Fruit fly (Drosophila melanogaster) whole organism, embryonic: ENCODE data around the gene CG7924.

Experiments used
- Antp ChIP-seq: fragments of 200-800 bp; sonication (Bioruptor generic); optimal IDR thresholded peaks from 3 replicates; lab custom pipeline; 2016; ENCODE audit warnings: missing biosample characterization, missing genetic modification characterization
- Atf6 ChIP-seq: fragments of 200-800 bp; sonication (Bioruptor generic); IDR thresholded peaks from 2 replicates; pipeline ENCODE4 v1.3.6; 2022; ENCODE audit warnings: missing biosample characterization, missing genetic modification characterization
- BEAF-32 ChIP-seq: fragments of 200-800 bp; sonication (Bioruptor generic); optimal IDR thresholded peaks from 3 replicates; lab custom pipeline; 2017; ENCODE audit warnings: missing biosample characterization, missing genetic modification characterization, mild to moderate bottlenecking, moderate library complexity, missing genetic modification reagents
- CG10959 ChIP-seq: fragments of 200-800 bp; sonication (Bioruptor generic); IDR thresholded peaks from 2 replicates; pipeline ENCODE4 v1.3.6; 2022; ENCODE audit warnings: missing biosample characterization, missing genetic modification characterization
- CG12071 ChIP-seq: fragments of 200-800 bp; sonication (Bioruptor generic); optimal IDR thresholded peaks from 3 replicates; lab custom pipeline; 2018; ENCODE audit warnings: missing biosample characterization, mild to moderate bottlenecking, missing genetic modification characterization
- CG12659 ChIP-seq: fragments of 200-800 bp; sonication (Bioruptor generic); optimal IDR thresholded peaks from 3 replicates; lab custom pipeline; 2017; ENCODE audit warnings: mild to moderate bottlenecking, missing biosample characterization, missing genetic modification reagents, missing genetic modification characterization
- CG13775 ChIP-seq: fragments of 200-800 bp; sonication (Bioruptor generic); optimal IDR thresholded peaks from 3 replicates; lab custom pipeline; 2017; ENCODE audit warnings: missing biosample characterization, mild to moderate bottlenecking, missing genetic modification characterization
- CG13894 ChIP-seq: fragments of 200-800 bp; sonication (Bioruptor generic); optimal IDR thresholded peaks from 3 replicates; lab custom pipeline; 2018; ENCODE audit warnings: missing biosample characterization, mild to moderate bottlenecking, missing genetic modification characterization, moderate library complexity
- CG14050 ChIP-seq: fragments of 200-800 bp; sonication (Bioruptor generic); IDR thresholded peaks from 3 replicates; pipeline ENCODE4 v1.3.6; 2022; ENCODE audit warnings: missing biosample characterization, missing genetic modification characterization
- CG14965 ChIP-seq: fragments of 200-800 bp; sonication (Bioruptor generic); optimal IDR thresholded peaks from 2 replicates; lab custom pipeline; 2016; ENCODE audit warnings: missing biosample characterization, missing genetic modification characterization, borderline replicate concordance
- CG17328 ChIP-seq: fragments of 200-800 bp; sonication (Bioruptor generic); IDR thresholded peaks from 2 replicates; pipeline ENCODE4 v1.3.6; 2022; ENCODE audit warnings: missing biosample characterization, missing genetic modification characterization
- CG18262 ChIP-seq: fragments of 200-800 bp; optimal IDR thresholded peaks from 3 replicates; lab custom pipeline; 2019; ENCODE audit warnings: missing biosample characterization, mild to moderate bottlenecking, missing genetic modification characterization, moderate library complexity
- CG2116 ChIP-seq: fragments of 200-800 bp; sonication (Bioruptor generic); optimal IDR thresholded peaks from 3 replicates; lab custom pipeline; 2018; ENCODE audit warnings: missing biosample characterization, mild to moderate bottlenecking, missing genetic modification characterization
- CG31365 ChIP-seq: fragments of 200-800 bp; sonication (Bioruptor generic); optimal IDR thresholded peaks from 2 replicates; lab custom pipeline; 2018; ENCODE audit warnings: missing biosample characterization, mild to moderate bottlenecking, missing genetic modification characterization
- CG32532 ChIP-seq: fragments of 200-800 bp; sonication (Bioruptor generic); IDR thresholded peaks from 2 replicates; pipeline ENCODE4 v1.3.6; 2022; ENCODE audit warnings: missing biosample characterization, missing genetic modification characterization
- CG6254 ChIP-seq: fragments of 200-800 bp; sonication (Bioruptor generic); optimal IDR thresholded peaks from 3 replicates; lab custom pipeline; 2017; ENCODE audit warnings: mild to moderate bottlenecking, missing biosample characterization, missing genetic modification reagents, missing genetic modification characterization
- CG6791 ChIP-seq: fragments of 200-800 bp; sonication (Bioruptor generic); IDR thresholded peaks from 3 replicates; pipeline ENCODE4 v1.3.6; 2022; ENCODE audit warnings: missing biosample characterization, missing genetic modification characterization; ENCODE audit not compliant: partially characterized antibody
- CG7357 ChIP-seq: fragments of 200-800 bp; sonication (Bioruptor generic); IDR thresholded peaks from 3 replicates; pipeline ENCODE4 v1.3.6; 2022; ENCODE audit warnings: missing biosample characterization, missing genetic modification characterization
- CHES-1-like ChIP-seq: fragments of 200-800 bp; sonication (Bioruptor generic); optimal IDR thresholded peaks from 2 replicates; lab custom pipeline; 2016; ENCODE audit warnings: missing biosample characterization, missing genetic modification characterization
- Dll ChIP-seq: fragments of 200-800 bp; sonication (Bioruptor generic); IDR thresholded peaks from 4 replicates; pipeline ENCODE4 v1.3.6; 2022; ENCODE audit warnings: missing biosample characterization, missing genetic modification characterization; ENCODE audit not compliant: partially characterized antibody
- Ets65A ChIP-seq: fragments of 200-800 bp; sonication (Bioruptor generic); peaks from one replicate; lab custom pipeline; 2016; ENCODE audit warnings: missing biosample characterization, missing genetic modification characterization
- Ets97D ChIP-seq: fragments of 200-800 bp; sonication (Bioruptor generic); optimal IDR thresholded peaks from 3 replicates; lab custom pipeline; 2016; ENCODE audit warnings: missing biosample characterization, missing genetic modification characterization
- Hey ChIP-seq: fragments of 200-800 bp; sonication (Bioruptor generic); optimal IDR thresholded peaks from 3 replicates; lab custom pipeline; 2018; ENCODE audit warnings: missing biosample characterization, mild to moderate bottlenecking, missing genetic modification characterization
- Med ChIP-seq: fragments of 200-800 bp; sonication (Bioruptor generic); peaks from one replicate; lab custom pipeline; 2016; ENCODE audit warnings: missing biosample characterization, missing genetic modification characterization, mild to moderate bottlenecking, inconsistent platforms, moderate library complexity
- NC2β ChIP-seq: fragments of 200-800 bp; sonication (Bioruptor generic); optimal IDR thresholded peaks from 2 replicates; lab custom pipeline; 2016; ENCODE audit warnings: missing biosample characterization, missing genetic modification characterization
- NfI ChIP-seq: fragments of 200-800 bp; sonication (Bioruptor generic); optimal IDR thresholded peaks from 3 replicates; lab custom pipeline; 2018; ENCODE audit warnings: missing biosample characterization, mild to moderate bottlenecking, missing genetic modification characterization, moderate library complexity
- Sin3A ChIP-seq: fragments of >200 bp; optimal IDR thresholded peaks from 2 replicates; lab custom pipeline; 2018
- abd-A ChIP-seq: fragments of 200-800 bp; sonication (Bioruptor generic); optimal IDR thresholded peaks from 3 replicates; lab custom pipeline; 2019; ENCODE audit warnings: missing biosample characterization, mild to moderate bottlenecking, missing genetic modification characterization, moderate library complexity
- aop ChIP-seq: fragments of 200-800 bp; sonication (Bioruptor generic); IDR thresholded peaks from 2 replicates; pipeline ENCODE4 v1.3.6; 2022; ENCODE audit warnings: missing biosample characterization, missing genetic modification characterization
- az2 ChIP-seq: fragments of 200-800 bp; sonication (Bioruptor generic); optimal IDR thresholded peaks from 3 replicates; lab custom pipeline; 2016; ENCODE audit warnings: missing biosample characterization, missing genetic modification characterization
- bab2 ChIP-seq: fragments of 200-800 bp; sonication (Bioruptor generic); optimal IDR thresholded peaks from 2 replicates; lab custom pipeline; 2016; ENCODE audit warnings: missing biosample characterization, missing genetic modification characterization
- btn ChIP-seq: fragments of 200-800 bp; sonication (Bioruptor generic); optimal IDR thresholded peaks from 2 replicates; lab custom pipeline; 2016; ENCODE audit warnings: missing biosample characterization, missing genetic modification characterization
- cg ChIP-seq: fragments of 200-800 bp; sonication (Bioruptor generic); optimal IDR thresholded peaks from 3 replicates; lab custom pipeline; 2019; ENCODE audit warnings: missing biosample characterization, mild to moderate bottlenecking, missing genetic modification characterization, moderate library complexity
- chinmo ChIP-seq: fragments of 200-800 bp; sonication (Bioruptor generic); IDR thresholded peaks from 4 replicates; pipeline ENCODE4 v1.3.6; 2022; ENCODE audit warnings: missing biosample characterization, missing genetic modification characterization; ENCODE audit not compliant: partially characterized antibody
- ci ChIP-seq: fragments of 200-800 bp; sonication (Bioruptor generic); IDR thresholded peaks from 3 replicates; pipeline ENCODE4 v1.3.6; 2022; ENCODE audit warnings: missing biosample characterization, missing genetic modification characterization
- dmrt99B ChIP-seq: fragments of 200-800 bp; sonication (Bioruptor generic); optimal IDR thresholded peaks from 2 replicates; lab custom pipeline; 2018; ENCODE audit warnings: missing biosample characterization, mild to moderate bottlenecking, missing genetic modification characterization, moderate library complexity
- exex ChIP-seq: fragments of 200-800 bp; sonication (Bioruptor generic); optimal IDR thresholded peaks from 4 replicates; lab custom pipeline; 2018; ENCODE audit warnings: missing biosample characterization, mild to moderate bottlenecking, missing genetic modification characterization, moderate library complexity
- fd64A ChIP-seq: fragments of 200-800 bp; sonication (Bioruptor generic); optimal IDR thresholded peaks from 3 replicates; lab custom pipeline; 2018; ENCODE audit warnings: missing biosample characterization, mild to moderate bottlenecking, missing genetic modification characterization
- gcm ChIP-seq: fragments of 200-800 bp; sonication (Bioruptor generic); optimal IDR thresholded peaks from 2 replicates; lab custom pipeline; 2019; ENCODE audit warnings: missing biosample characterization, mild to moderate bottlenecking, missing genetic modification characterization, moderate library complexity
- hth ChIP-seq: fragments of >200 bp; optimal IDR thresholded peaks from 2 replicates; lab custom pipeline; 2017; ENCODE audit warnings: inconsistent platforms
- kay ChIP-seq: fragments of 200-800 bp; sonication (Bioruptor generic); optimal IDR thresholded peaks from 2 replicates; lab custom pipeline; 2016; ENCODE audit warnings: missing biosample characterization, missing genetic modification characterization
- ken ChIP-seq: fragments of 200-800 bp; sonication (Bioruptor generic); IDR thresholded peaks from 3 replicates; pipeline ENCODE4 v1.3.6; 2022; ENCODE audit warnings: missing biosample characterization, missing genetic modification characterization
- lab ChIP-seq: fragments of 200-800 bp; sonication (Bioruptor generic); optimal IDR thresholded peaks from 3 replicates; lab custom pipeline; 2017; ENCODE audit warnings: missing biosample characterization, missing genetic modification characterization, mild to moderate bottlenecking, moderate library complexity, missing genetic modification reagents
- nerfin-1 ChIP-seq: fragments of 200-800 bp; sonication (Bioruptor generic); optimal IDR thresholded peaks from 3 replicates; lab custom pipeline; 2019; ENCODE audit warnings: missing biosample characterization, mild to moderate bottlenecking, missing genetic modification characterization, moderate library complexity
- ro ChIP-seq: fragments of 200-800 bp; sonication (Bioruptor generic); IDR thresholded peaks from 2 replicates; pipeline ENCODE4 v1.3.6; 2022; ENCODE audit warnings: missing biosample characterization, missing genetic modification characterization
- shn ChIP-seq: fragments of 200-800 bp; sonication (Bioruptor generic); optimal IDR thresholded peaks from 3 replicates; lab custom pipeline; 2016; ENCODE audit warnings: missing biosample characterization, missing genetic modification characterization
- sr ChIP-seq: fragments of 200-800 bp; sonication (Bioruptor generic); IDR thresholded peaks from 3 replicates; pipeline ENCODE4 v1.3.6; 2022; ENCODE audit warnings: missing biosample characterization, missing genetic modification characterization
- toy ChIP-seq: fragments of 200-800 bp; sonication (Bioruptor generic); IDR thresholded peaks from 2 replicates; pipeline ENCODE4 v1.3.6; 2022; ENCODE audit warnings: missing biosample characterization, missing genetic modification characterization
- ttk ChIP-seq: fragments of 200-800 bp; sonication (Bioruptor generic); IDR thresholded peaks from 2 replicates; pipeline ENCODE4 v2.1.2; 2022; ENCODE audit warnings: missing biosample characterization, missing genetic modification characterization
- tx ChIP-seq: fragments of 200-800 bp; sonication (Bioruptor generic); optimal IDR thresholded peaks from 2 replicates; lab custom pipeline; 2016; ENCODE audit warnings: missing biosample characterization, missing genetic modification characterization

CG7924 gene

dm6 chr3L:14262770-14263169 lies 29.5 kb downstream of the CG7924 start (continued):
- TF ChIP-seq ken (GFP tag; lab: Robert Waterston, UW) (no peak), Ets97D (GFP tag; lab: Kevin White, UChicago) (peak; percentile 50), Ets65A (GFP tag; lab: Kevin White, UChicago) (peak; percentile 73), lab (GFP tag; lab: Kevin White, UChicago) (no peak), Med (GFP tag; lab: Kevin White, UChicago) (peak; percentile 68), CG2116 (GFP tag; lab: Kevin White, UChicago) (no peak), abd-A (tag; lab: Kevin White, UChicago) (peak; percentile 29), CG14050 (no peak), Sin3A (no peak), tx (GFP tag; lab: Kevin White, UChicago) (no peak), ttk (GFP tag; lab: Robert Waterston, UW) (no peak), toy (GFP tag; lab: Robert Waterston, UW) (no peak), CG13775 (GFP tag; lab: Kevin White, UChicago) (no peak), CG10959 (GFP tag; lab: Robert Waterston, UW) (0 out of 2 replicates have a peak, but pooled peaks have one; percentile 27), NfI (GFP tag; lab: Kevin White, UChicago) (no peak), CG7357 (GFP tag; lab: Robert Waterston, UW) (no peak), NC2β (no peak), CG6254 (no peak), btn (GFP tag; lab: Kevin White, UChicago) (no peak), CG12659 (GFP tag; lab: Kevin White, UChicago) (no peak), Dll (GFP tag; lab: Robert Waterston, UW) (no peak), BEAF-32 (no peak), CG6791 (GFP tag; lab: Robert Waterston, UW) (0 out of 3 replicates have a peak, but pooled peaks have one; percentile 40), ci (0 out of 3 replicates have a peak, but pooled peaks have one; percentile 50), shn (GFP tag; lab: Kevin White, UChicago) (no peak), CG14965 (no peak), cg (no peak), Antp (no peak), hth (lab: Kevin White, UChicago) (no peak), CG13894 (tag; lab: Kevin White, UChicago) (peak; percentile 12), fd64A (GFP tag; lab: Kevin White, UChicago) (no peak), az2 (no peak), Hey (tag; lab: Kevin White, UChicago) (peak; percentile 9), exex (no peak), ro (GFP tag; lab: Robert Waterston, UW) (no peak), CG31365 (no peak), CHES-1-like (no peak), aop (GFP tag; lab: Robert Waterston, UW) (no peak), dmrt99B (tag; lab: Kevin White, UChicago) (no peak), bab2 (GFP tag; lab: Kevin White, UChicago) (no peak), Atf6 (GFP tag; lab: Robert Waterston, UW) (no peak), gcm (GFP tag; lab: Kevin White, UChicago) (no peak), kay (GFP tag; lab: Kevin White, UChicago) (no peak), nerfin-1 (tag; lab: Kevin White, UChicago) (peak; percentile 75), chinmo (GFP tag; lab: Robert Waterston, UW) (0 out of 4 replicates have a peak, but pooled peaks have one; percentile 48), CG32532 (GFP tag; lab: Robert Waterston, UW) (no peak), CG17328 (GFP tag; lab: Robert Waterston, UW) (no peak), sr (GFP tag; lab: Robert Waterston, UW) (no peak), CG18262 (tag; lab: Kevin White, UChicago) (no peak), CG12071 (GFP tag; lab: Kevin White, UChicago) (peak; percentile 32)
